Fruit fly (Drosophila melanogaster) Kc167 (cell line): ENCODE measurements around the gene CG43156.

ENCODE experiments used
- h ChIP-seq: fragments of >200 bp; optimal IDR thresholded peaks from 3 replicates; lab custom pipeline; 2018; ENCODE audit warnings: missing external identifiers
- psq ChIP-seq: fragments of >200 bp; optimal IDR thresholded peaks from 2 replicates; lab custom pipeline; 2017; ENCODE audit warnings: missing external identifiers

- TF ChIP-seq psq (no peak), h (no peak)
These were observed 10.5 kb upstream of the CG43156 start, which contains the start of gene pot for dm6 chrX:11917056-11917633.
